Worm (Caenorhabditis elegans): ENCODE data around the gene dhs-6.

dhs-6 gene

ce11 chrII:5619298-5619697 lies at the start of gene dhs-6:
dhs-6 (minus strand) TSS chrII:5619319.
- peak; percentile 49 for TF ChIP-seq snpc-3.4 (tag; optimal IDR thresholded peaks at IDR 0.05)
- TF ChIP-seq snpc-4 (GFP tag; optimal IDR thresholded peaks at IDR 0.05): no peak
- TF ChIP-seq snpc-4 (tag; optimal IDR thresholded peaks at IDR 0.05): peak in 2 of 4 experiments; percentile 37 to 39
- TF ChIP-seq ZK185.1 (tag; optimal IDR thresholded peaks at IDR 0.05; ENCODE audit: poor library complexity, severe bottlenecking): peak; percentile 49
- TF ChIP-seq F10E7.11 (tag; optimal IDR thresholded peaks at IDR 0.05): no peak
- no peak for TF ChIP-seq lin-40 (tag; optimal IDR thresholded peaks at IDR 0.05)
- TF ChIP-seq bed-1 (GFP tag; IDR thresholded peaks at IDR 0.05): no peak
- no peak for TF ChIP-seq cebp-1 (GFP tag; IDR thresholded peaks at IDR 0.05)
- no peak for TF ChIP-seq cebp-1 (tag; optimal IDR thresholded peaks at IDR 0.05)
- TF ChIP-seq madf-6 (GFP tag; IDR thresholded peaks at IDR 0.05): peak; percentile 15; the same call in 1 of the 2 replicates
- no peak for TF ChIP-seq let-607 (tag; optimal IDR thresholded peaks at IDR 0.05)
- TF ChIP-seq madf-3 (GFP tag; IDR thresholded peaks at IDR 0.05): 0 out of 2 replicates have a peak, but pooled peaks have one; percentile 28

ce11 chrII:5668830-5669229 lies 49.7 kb upstream of the dhs-6 start, which contains the start of gene C25H3.7:
C25H3.7 (minus strand) TSS chrII:5668930.
- no peak for TF ChIP-seq lin-54 (GFP tag; optimal IDR thresholded peaks at IDR 0.05)
- no peak for TF ChIP-seq nhr-80 (tag; optimal IDR thresholded peaks at IDR 0.05)
- no peak for TF ChIP-seq ztf-18 (tag; optimal IDR thresholded peaks at IDR 0.05)
- TF ChIP-seq D2030.7 (GFP tag; IDR thresholded peaks at IDR 0.05): no peak

DNA sequence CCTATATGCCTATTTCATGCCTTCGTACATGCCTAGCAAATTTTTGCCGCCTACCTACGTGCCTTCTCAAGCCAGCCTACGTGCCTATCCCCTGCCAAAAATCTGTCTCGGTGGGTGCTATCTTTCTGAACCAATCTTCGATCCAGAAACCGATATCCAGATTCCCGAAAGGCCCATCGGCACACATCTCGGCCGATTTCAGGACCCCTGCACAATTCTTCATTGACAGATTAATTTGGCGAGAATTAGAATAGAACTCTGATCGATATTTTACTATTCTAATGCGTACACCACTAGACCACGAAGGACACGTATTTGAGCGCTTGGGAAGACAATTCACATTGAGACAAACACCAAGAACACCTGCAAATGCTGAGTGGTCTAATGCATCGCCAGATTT lies 48.4 kb upstream of the dhs-6 start:
- TF ChIP-seq nfyb-1 (GFP tag; IDR thresholded peaks at IDR 0.05): no peak
- TF ChIP-seq nhr-27 (tag; optimal IDR thresholded peaks at IDR 0.05): no peak
- no peak for TF ChIP-seq C17E4.6 (GFP tag; IDR thresholded peaks at IDR 0.05)
- no peak for TF ChIP-seq let-526 (GFP tag; IDR thresholded peaks at IDR 0.05)
- TF ChIP-seq K12H6.12 (tag; optimal IDR thresholded peaks at IDR 0.05): no peak
- TF ChIP-seq Y56A3A.18 (GFP tag; IDR thresholded peaks at IDR 0.05): no peak
- no peak for TF ChIP-seq Y95B8A.8 (GFP tag; IDR thresholded peaks at IDR 0.05)
- TF ChIP-seq tbp1 (GFP tag; optimal IDR thresholded peaks at IDR 0.05): peak; percentile 69
- TF ChIP-seq snpc-4 (GFP tag; optimal IDR thresholded peaks at IDR 0.05): no peak
- no peak for TF ChIP-seq snpc-4 (tag; optimal IDR thresholded peaks at IDR 0.05)
- TF ChIP-seq ama-1 (optimal IDR thresholded peaks at IDR 0.05): no peak
- no peak for TF ChIP-seq ama-1 (GFP tag; optimal IDR thresholded peaks at IDR 0.05)
- TF ChIP-seq hlh-26 (GFP tag; conservative IDR thresholded peaks at IDR 0.05): no peak
- TF ChIP-seq madf-3 (GFP tag; IDR thresholded peaks at IDR 0.05): no peak
- TF ChIP-seq lsy-27 (tag; optimal IDR thresholded peaks at IDR 0.05; ENCODE audit: borderline replicate concordance, insufficient read depth): no peak
- no peak for TF ChIP-seq atf-7 (tag; optimal IDR thresholded peaks at IDR 0.05)
- no peak for TF ChIP-seq snpc-1.1 (tag; optimal IDR thresholded peaks at IDR 0.05; ENCODE audit: insufficient read depth)
- TF ChIP-seq egrh-3 (GFP tag; IDR thresholded peaks at IDR 0.05): no peak
- no peak for TF ChIP-seq dpl-1 (GFP tag; optimal IDR thresholded peaks at IDR 0.05)
- no peak for TF ChIP-seq ceh-58 (GFP tag; IDR thresholded peaks at IDR 0.05)
- no peak for TF ChIP-seq Y79H2A.3 (GFP tag; conservative IDR thresholded peaks at IDR 0.05)
- peak; percentile 7 for TF ChIP-seq B0261.1 (tag; optimal IDR thresholded peaks at IDR 0.05)
- TF ChIP-seq hsf-1 (GFP tag; IDR thresholded peaks at IDR 0.05): no peak
- no peak for TF ChIP-seq F39B2.1 (GFP tag; IDR thresholded peaks at IDR 0.05)
- peak; percentile 20 for TF ChIP-seq rpc-1 (optimal IDR thresholded peaks at IDR 0.05)
- peak; percentile 62 for TF ChIP-seq rpc-1 (tag; optimal IDR thresholded peaks at IDR 0.05)
- TF ChIP-seq unc-130 (GFP tag; optimal IDR thresholded peaks at IDR 0.05): no peak
- TF ChIP-seq ztf-28 (GFP tag; IDR thresholded peaks at IDR 0.05): no peak
